Worm (Caenorhabditis elegans): Measurements from ENCODE around the gene M28.9.

The M28.9 gene

DNA sequence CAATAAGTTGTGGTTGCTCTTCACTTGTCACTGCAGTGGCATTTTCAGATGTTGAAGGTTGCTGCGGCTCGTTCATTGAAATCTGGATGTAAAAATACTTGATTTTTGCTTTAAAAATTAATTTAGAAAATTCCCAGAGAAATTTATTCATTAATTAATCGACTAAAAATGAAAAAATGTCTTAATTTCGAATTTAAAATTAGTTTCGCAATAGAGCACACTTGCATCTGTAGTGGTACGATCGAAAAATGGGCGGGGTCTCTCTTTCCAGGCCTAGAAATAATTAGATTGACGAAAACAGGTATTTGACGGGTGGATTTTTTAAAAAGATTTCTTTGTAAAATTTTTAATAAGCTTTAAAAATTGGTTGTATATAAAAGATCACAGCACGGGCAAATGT, 23.5 kb downstream of the M28.9 start, which contains the start of gene D2089.8:
TSS of gene D2089.8 (minus strand) at position 84 of the 400 bp plus-strand sequence.
- TF ChIP-seq ceh-2 (tag; optimal IDR thresholded peaks at IDR 0.05) (no peak), ceh-48 (tag; optimal IDR thresholded peaks at IDR 0.05) (peak; percentile 4), ceh-14 (tag; optimal IDR thresholded peaks at IDR 0.05) (peak; percentile 34), unc-42 (tag; optimal IDR thresholded peaks at IDR 0.05) (peak; percentile 43), C08G9.2 (tag; optimal IDR thresholded peaks at IDR 0.05) (no peak)

DNA sequence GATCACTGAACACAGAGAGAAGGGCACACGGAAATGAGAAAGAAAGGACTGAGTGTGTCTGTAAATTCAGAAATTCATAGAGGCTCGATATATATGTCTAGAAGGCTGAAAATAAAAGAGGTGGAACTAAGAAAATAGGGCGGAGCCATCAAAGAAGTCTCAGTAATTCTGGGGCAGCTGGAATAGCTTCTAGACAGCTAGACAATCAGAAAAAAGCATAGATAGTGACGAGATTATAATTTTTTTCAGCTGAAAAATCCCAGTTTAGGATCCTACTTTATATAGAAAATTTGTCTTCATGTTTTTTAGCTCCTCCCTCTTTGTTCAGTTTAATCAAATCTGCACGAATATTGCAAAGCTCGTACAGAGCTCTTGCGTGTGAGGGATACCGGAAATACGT, 25.8 kb downstream of the M28.9 start, which contains the start of gene D2089.3:
TSS of gene D2089.3 (minus strand) at position 101 of the 400 bp plus-strand sequence.
- TF ChIP-seq syd-9 (tag; optimal IDR thresholded peaks at IDR 0.05) (no peak), unc-3 (GFP tag; conservative IDR thresholded peaks at IDR 0.05) (no peak), unc-3 (tag; optimal IDR thresholded peaks at IDR 0.05) (no peak), lin-11 (tag; optimal IDR thresholded peaks at IDR 0.05) (no peak), unc-42 (tag; optimal IDR thresholded peaks at IDR 0.05) (no peak)

DNA sequence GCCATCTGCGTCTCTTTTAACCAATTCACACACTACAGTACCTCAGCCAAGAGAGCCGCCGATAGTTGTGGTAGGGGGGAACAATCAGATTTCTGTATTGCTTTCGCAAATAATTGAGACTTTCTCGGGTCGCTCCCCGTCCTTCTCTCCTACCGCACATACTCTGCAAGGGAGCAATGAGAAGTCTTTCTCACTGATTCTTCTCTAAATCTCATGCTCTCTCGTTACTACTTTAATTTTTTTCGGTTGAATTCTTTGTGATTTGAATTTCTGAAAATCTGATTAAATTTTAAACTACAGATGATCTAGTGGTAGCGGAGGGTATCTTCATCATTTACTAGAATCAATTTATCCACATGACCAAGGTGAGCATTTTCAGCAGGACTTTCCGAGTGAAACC, 36.1 kb downstream of the M28.9 start, which contains the start of gene ptb-1:
TSS of gene ptb-1 (plus strand) at position 301 of the 400 bp plus-strand sequence.
- TF ChIP-seq hlh-30 (tag; optimal IDR thresholded peaks at IDR 0.05; ENCODE audit: insufficient read depth): no peak
- no peak for TF ChIP-seq pha-4 (tag; optimal IDR thresholded peaks at IDR 0.05)
- TF ChIP-seq ceh-19 (GFP tag; optimal IDR thresholded peaks at IDR 0.05): no peak

DNA sequence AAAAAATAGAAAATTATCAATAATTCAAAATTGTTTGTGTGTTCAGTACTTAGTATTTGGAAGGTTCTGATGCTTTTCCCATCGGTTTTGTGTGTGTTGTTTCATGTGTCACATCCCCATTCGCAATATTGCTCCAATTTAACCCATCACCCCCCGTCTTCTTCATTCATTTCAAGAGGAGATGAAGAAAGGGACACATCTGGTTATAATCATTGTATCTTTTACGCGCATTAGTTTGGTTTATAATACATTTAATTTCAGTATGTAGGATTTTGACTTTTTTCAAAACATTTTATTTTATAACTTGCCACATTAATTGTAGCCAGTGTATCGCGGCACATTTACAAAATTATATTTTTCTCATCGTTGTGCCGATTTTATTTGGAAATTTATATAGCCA, 40.9 kb downstream of the M28.9 start:
- no peak for TF ChIP-seq sdc-2 (tag; optimal IDR thresholded peaks at IDR 0.05)
- TF ChIP-seq nhr-232 (tag; optimal IDR thresholded peaks at IDR 0.05): no peak
- no peak for TF ChIP-seq ceh-14 (tag; optimal IDR thresholded peaks at IDR 0.05)
- no peak for TF ChIP-seq K02D7.2 (tag; optimal IDR thresholded peaks at IDR 0.05)
- no peak for TF ChIP-seq elt-4 (tag; optimal IDR thresholded peaks at IDR 0.05)
- no peak for TF ChIP-seq hlh-15 (tag; optimal IDR thresholded peaks at IDR 0.05)
- TF ChIP-seq ets-4 (tag; optimal IDR thresholded peaks at IDR 0.05): no peak
- no peak for TF ChIP-seq nhr-11 (tag; optimal IDR thresholded peaks at IDR 0.05)
- no peak for TF ChIP-seq ceh-22 (tag; optimal IDR thresholded peaks at IDR 0.05)
- no peak for TF ChIP-seq pros-1 (tag; optimal IDR thresholded peaks at IDR 0.05)
- TF ChIP-seq ceh-2 (tag; optimal IDR thresholded peaks at IDR 0.05): no peak
- TF ChIP-seq ceh-45 (GFP tag; IDR thresholded peaks at IDR 0.05): no peak
- no peak for TF ChIP-seq npax-4 (tag; optimal IDR thresholded peaks at IDR 0.05)

DNA sequence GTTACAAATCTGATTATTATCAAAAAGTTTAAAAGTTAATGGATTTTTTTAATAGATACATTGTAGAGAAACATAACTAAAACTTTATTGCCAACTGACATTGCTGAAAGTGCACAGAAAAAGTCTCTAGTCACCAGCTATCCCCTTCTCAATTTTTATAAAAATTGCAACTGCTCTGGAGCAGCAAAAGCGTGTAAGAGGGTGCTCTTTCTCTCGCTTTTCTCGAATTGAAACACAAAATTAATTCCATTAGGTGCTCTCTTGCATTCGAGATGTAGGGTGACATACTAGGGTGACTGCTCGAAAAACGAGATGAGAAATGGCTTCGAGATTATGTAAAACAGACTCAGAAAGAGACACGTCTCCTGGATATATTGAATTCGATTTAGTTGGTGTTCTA, 41.4 kb downstream of the M28.9 start:
- TF ChIP-seq zip-5 (tag; optimal IDR thresholded peaks at IDR 0.05): no peak
- no peak for TF ChIP-seq pax-1 (tag; optimal IDR thresholded peaks at IDR 0.05)
- TF ChIP-seq ref-2 (tag; optimal IDR thresholded peaks at IDR 0.05): no peak
- TF ChIP-seq ceh-6 (GFP tag; optimal IDR thresholded peaks at IDR 0.05): no peak
- TF ChIP-seq unc-3 (GFP tag; conservative IDR thresholded peaks at IDR 0.05): no peak
- no peak for TF ChIP-seq unc-3 (tag; optimal IDR thresholded peaks at IDR 0.05)
- no peak for TF ChIP-seq ceh-48 (tag; optimal IDR thresholded peaks at IDR 0.05)

DNA sequence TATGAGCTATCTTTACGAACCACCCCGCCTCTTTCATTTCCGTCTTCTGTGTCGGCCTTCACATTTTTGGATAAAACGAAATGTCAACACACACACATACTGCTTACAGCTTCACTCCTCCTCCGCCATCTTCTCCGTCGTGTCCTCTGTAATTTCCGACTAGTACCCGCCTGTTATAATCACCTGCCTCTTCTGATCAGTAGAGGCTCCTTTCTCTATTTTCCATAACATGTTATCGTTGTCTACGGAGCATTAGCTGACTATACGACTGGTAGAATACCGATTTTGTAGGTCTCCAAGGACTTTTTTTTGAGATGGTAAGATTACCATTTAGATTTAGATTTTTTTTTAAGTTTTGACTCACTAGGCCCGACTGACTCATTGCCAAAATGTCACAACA, 45.7 kb downstream of the M28.9 start:
- TF ChIP-seq sox-2 (GFP tag; IDR thresholded peaks at IDR 0.05) (no peak), pat-9 (tag; optimal IDR thresholded peaks at IDR 0.05) (no peak), ztf-16 (tag; optimal IDR thresholded peaks at IDR 0.05) (no peak), lim-6 (tag; optimal IDR thresholded peaks at IDR 0.05) (no peak), hlh-6 (tag; optimal IDR thresholded peaks at IDR 0.05) (no peak), pha-2 (tag; optimal IDR thresholded peaks at IDR 0.05) (no peak), ceh-2 (tag; optimal IDR thresholded peaks at IDR 0.05) (no peak), pqm-1 (tag; optimal IDR thresholded peaks at IDR 0.05) (no peak), gmeb-2 (tag; optimal IDR thresholded peaks at IDR 0.05) (no peak), sdc-2 (tag; optimal IDR thresholded peaks at IDR 0.05) (no peak), hlh-8 (tag; optimal IDR thresholded peaks at IDR 0.05) (no peak)

Measured in whole organism, late embryonic.